Worm (Caenorhabditis elegans) whole organism, L2 larva: ENCODE results near the gene T25B9.4.

Experiments used
- C34F6.9 ChIP-seq: fragments of 150-350 bp; optimal IDR thresholded peaks from 2 replicates; lab custom pipeline; 2014; ENCODE audit warnings: missing biosample characterization, missing genetic modification characterization
- F13H6.1 ChIP-seq: sonication (generic microtip); optimal IDR thresholded peaks from 2 replicates; lab custom pipeline; 2016; ENCODE audit warnings: missing genetic modification characterization, missing compliant biosample characterization
- Y55F3AM.14 ChIP-seq: fragments of 200-800 bp; sonication (Bioruptor generic); optimal IDR thresholded peaks from 2 replicates; lab custom pipeline; 2018; ENCODE audit warnings: mild to moderate bottlenecking, missing genetic modification characterization, missing compliant biosample characterization
- ZK546.5 ChIP-seq: sonication (generic microtip); optimal IDR thresholded peaks from 2 replicates; lab custom pipeline; 2017; ENCODE audit warnings: missing biosample characterization, missing genetic modification characterization
- alr-1 ChIP-seq: fragments of 150-350 bp; optimal IDR thresholded peaks from 2 replicates; lab custom pipeline; 2014; ENCODE audit warnings: missing biosample characterization, missing genetic modification characterization
- aly-2 ChIP-seq: fragments of 150-350 bp; optimal IDR thresholded peaks from 2 replicates; lab custom pipeline; 2014; ENCODE audit warnings: missing biosample characterization, missing genetic modification characterization
- ama-1 ChIP-seq: fragments of 150-350 bp; optimal IDR thresholded peaks from 2 replicates; lab custom pipeline; 2018; ENCODE audit warnings: inconsistent platforms
- ceh-16 ChIP-seq: fragments of 150-350 bp; optimal IDR thresholded peaks from 2 replicates; lab custom pipeline; 2014; ENCODE audit warnings: missing biosample characterization, missing genetic modification characterization
- crh-2 ChIP-seq: sonication (generic microtip); optimal IDR thresholded peaks from 2 replicates; lab custom pipeline; 2017; ENCODE audit warnings: missing biosample characterization, missing genetic modification characterization
- dmd-4 ChIP-seq: sonication (generic microtip); optimal IDR thresholded peaks from 2 replicates; lab custom pipeline; 2017; ENCODE audit warnings: missing biosample characterization, missing genetic modification characterization
- egl-27 ChIP-seq: sonication (generic microtip); optimal IDR thresholded peaks from 3 replicates; lab custom pipeline; 2017; ENCODE audit warnings: missing biosample characterization, missing genetic modification reagents, missing genetic modification characterization
- elt-1 ChIP-seq: fragments of 150-350 bp; optimal IDR thresholded peaks from 2 replicates; lab custom pipeline; 2014; ENCODE audit warnings: missing biosample characterization, missing genetic modification characterization
- elt-3 ChIP-seq: sonication (generic microtip); optimal IDR thresholded peaks from 2 replicates; lab custom pipeline; 2017; ENCODE audit warnings: missing biosample characterization, missing genetic modification characterization
- fos-1 ChIP-seq: fragments of 150-350 bp; optimal IDR thresholded peaks from 2 replicates; lab custom pipeline; 2014; ENCODE audit warnings: missing biosample characterization, missing genetic modification characterization
- gmeb-1 ChIP-seq: fragments of 150-350 bp; optimal IDR thresholded peaks from 2 replicates; lab custom pipeline; 2014; ENCODE audit warnings: missing biosample characterization, missing genetic modification characterization
- lsy-2 ChIP-seq, 2 experiments: fragments of 150-350 bp in 1 of 2; sonication (generic microtip) in 1 of 2; optimal IDR thresholded peaks; 2 replicates each; lab custom pipeline; 2014 to 2017; ENCODE audit warnings: missing biosample characterization in 2 of 2, missing genetic modification characterization in 2 of 2
- mdl-1 ChIP-seq, 2 experiments: fragments of 150-350 bp in 1 of 2; sonication (generic microtip) in 1 of 2; optimal IDR thresholded peaks; 2 replicates each; lab custom pipeline; 2017; ENCODE audit warnings: missing biosample characterization in 2 of 2, missing genetic modification characterization in 2 of 2
- nhr-10 ChIP-seq: sonication (generic microtip); optimal IDR thresholded peaks from 2 replicates; lab custom pipeline; 2017; ENCODE audit warnings: missing biosample characterization, missing genetic modification characterization
- nhr-12 ChIP-seq: fragments of 150-350 bp; optimal IDR thresholded peaks from 2 replicates; lab custom pipeline; 2014; ENCODE audit warnings: missing biosample characterization, missing genetic modification characterization
- nhr-129 ChIP-seq: fragments of 150-350 bp; optimal IDR thresholded peaks from 2 replicates; lab custom pipeline; 2014; ENCODE audit warnings: missing biosample characterization, missing genetic modification characterization
- nhr-23 ChIP-seq: fragments of 150-350 bp; optimal IDR thresholded peaks from 2 replicates; lab custom pipeline; 2014; ENCODE audit warnings: missing biosample characterization, missing genetic modification reagents, missing genetic modification characterization
- nhr-237 ChIP-seq: fragments of 150-350 bp; optimal IDR thresholded peaks from 2 replicates; lab custom pipeline; 2014; ENCODE audit warnings: missing biosample characterization, missing genetic modification characterization
- nhr-25 ChIP-seq: fragments of 150-350 bp; sonication (generic microtip); optimal IDR thresholded peaks from 3 replicates; lab custom pipeline; 2014; ENCODE audit warnings: missing biosample characterization, missing genetic modification characterization
- nhr-6 ChIP-seq: fragments of 150-350 bp; optimal IDR thresholded peaks from 2 replicates; lab custom pipeline; 2014; ENCODE audit warnings: missing biosample characterization, missing genetic modification characterization
- nhr-77 ChIP-seq: fragments of 150-350 bp; optimal IDR thresholded peaks from 2 replicates; lab custom pipeline; 2014; ENCODE audit warnings: missing biosample characterization, missing genetic modification characterization
- peb-1 ChIP-seq: fragments of 150-350 bp; optimal IDR thresholded peaks from 2 replicates; lab custom pipeline; 2014; ENCODE audit warnings: missing biosample characterization, missing genetic modification characterization
- sem-4 ChIP-seq: fragments of 150-350 bp; optimal IDR thresholded peaks from 2 replicates; lab custom pipeline; 2014; ENCODE audit warnings: missing biosample characterization, missing genetic modification reagents, missing genetic modification characterization
- skn-1 ChIP-seq: sonication (generic microtip); optimal IDR thresholded peaks from 2 replicates; lab custom pipeline; 2017; ENCODE audit warnings: missing biosample characterization, missing genetic modification characterization
- snpc-4 ChIP-seq: fragments of 150-350 bp; optimal IDR thresholded peaks from 2 replicates; lab custom pipeline; 2014; ENCODE audit warnings: missing biosample characterization, missing genetic modification characterization
- unc-39 ChIP-seq: fragments of 150-350 bp; optimal IDR thresholded peaks from 2 replicates; lab custom pipeline; 2014; ENCODE audit warnings: missing biosample characterization, missing genetic modification characterization
- unc-55 ChIP-seq: fragments of 150-350 bp; sonication (generic microtip); optimal IDR thresholded peaks from 3 replicates; lab custom pipeline; 2014; ENCODE audit warnings: missing biosample characterization, missing genetic modification reagents, missing genetic modification characterization
- ztf-1 ChIP-seq: fragments of 200-800 bp; sonication (Bioruptor generic); conservative IDR thresholded peaks from 2 replicates; pipeline ENCODE4 v1.3.6; 2022; ENCODE audit warnings: missing genetic modification characterization, missing compliant biosample characterization
- ztf-11 ChIP-seq: sonication (generic microtip); optimal IDR thresholded peaks from 2 replicates; lab custom pipeline; 2017; ENCODE audit warnings: missing biosample characterization, missing genetic modification characterization
- ztf-4 ChIP-seq: fragments of 150-350 bp; optimal IDR thresholded peaks from 2 replicates; lab custom pipeline; 2014; ENCODE audit warnings: missing biosample characterization, missing genetic modification characterization

T25B9.4 gene

ce11 chrIV:10769353-10769752 is 11.8 kb upstream of the T25B9.4 start, which contains the start of gene T25B9.9:
TSS of gene T25B9.9 (plus strand) at chrIV:10769653.
- no peak for TF ChIP-seq nhr-77 (tag; lab: Kevin White, UChicago)
- no peak for TF ChIP-seq C34F6.9 (tag; lab: Kevin White, UChicago)
- TF ChIP-seq nhr-10 (tag; lab: Kevin White, UChicago), result no peak
- no peak for TF ChIP-seq nhr-237 (tag; lab: Kevin White, UChicago)
- no peak for TF ChIP-seq alr-1 (tag; lab: Kevin White, UChicago)
- TF ChIP-seq snpc-4 (tag; lab: Kevin White, UChicago), result no peak
- no peak for TF ChIP-seq ztf-1 (GFP tag; lab: Robert Waterston, UW)
- TF ChIP-seq nhr-12 (tag; lab: Kevin White, UChicago), result no peak
- TF ChIP-seq, all 48 proteins: peak for 0

DNA sequence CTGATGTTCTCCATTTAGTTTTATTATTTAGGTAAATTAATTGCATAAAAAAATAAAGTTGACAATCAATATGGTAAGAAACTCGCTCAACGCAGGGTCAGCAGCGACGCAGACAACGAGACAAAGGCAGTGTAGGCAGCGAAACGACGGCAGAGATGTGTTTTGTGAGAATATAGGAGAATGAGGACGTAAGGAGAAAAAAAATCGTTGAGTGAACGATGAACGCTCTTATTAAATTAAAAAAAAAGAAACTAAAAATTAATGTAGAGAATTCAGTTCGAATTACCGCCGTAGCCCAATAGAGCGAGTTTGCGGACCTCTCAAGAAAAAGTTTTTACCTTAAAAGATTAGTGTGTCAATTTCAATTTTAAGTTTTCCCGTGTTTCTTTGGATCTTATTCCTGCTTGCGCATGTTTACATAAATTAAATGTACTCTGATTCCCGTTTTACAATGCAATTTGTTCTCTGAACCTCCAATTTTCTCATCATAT is 10.7 kb upstream of the T25B9.4 start, which contains the start of gene T25B9.8:
Gene T25B9.8, minus strand, starts transcription at position 51 of the 491 bp plus-strand sequence.
- TF ChIP-seq C34F6.9 (tag; lab: Kevin White, UChicago), result peak; percentile 0
- no peak for TF ChIP-seq nhr-25 (tag; lab: Kevin White, UChicago)

ce11 chrIV:10766071-10766470 is 8.6 kb upstream of the T25B9.4 start:
- TF ChIP-seq lsy-2 (tag; optimal IDR thresholded peaks at IDR 0.05; lab: Kevin White, UChicago) (peak in 1 of 2 experiments; percentile 54), C34F6.9 (tag; lab: Kevin White, UChicago) (no peak), unc-55 (GFP tag; lab: Kevin White, UChicago) (no peak)

ce11 chrIV:10765053-10765452 is 7.5 kb upstream of the T25B9.4 start, which contains the start of gene T25B9.12:
TSS of gene T25B9.12 (plus strand) at chrIV:10765353.
- no peak for TF ChIP-seq ztf-4
- no peak for TF ChIP-seq lsy-2 (tag; optimal IDR thresholded peaks at IDR 0.05; lab: Kevin White, UChicago)

DNA sequence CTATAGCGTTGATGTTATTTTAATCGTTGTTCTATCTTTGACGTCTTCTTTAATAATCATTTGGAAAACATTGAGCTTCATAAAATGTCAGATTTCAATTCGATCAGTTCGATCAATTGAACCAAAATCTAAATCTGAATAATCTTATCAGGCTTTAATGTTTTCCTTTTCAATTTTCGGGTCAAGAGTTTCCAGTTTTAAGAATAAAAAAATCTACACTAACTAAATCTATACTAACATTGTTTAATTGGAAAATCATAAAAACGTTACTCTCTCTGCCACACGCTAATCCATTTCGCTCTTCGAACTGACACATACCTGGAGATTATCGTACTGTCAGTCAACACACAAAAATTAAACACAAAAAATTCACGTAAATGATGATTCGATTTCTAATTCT is 6.7 kb upstream of the T25B9.4 start, which contains the start of gene T25B9.11:
Gene T25B9.11, plus strand, starts transcription at position 301 of the 400 bp plus-strand sequence.
- no peak for TF ChIP-seq nhr-6 (tag; lab: Kevin White, UChicago)
- no peak for TF ChIP-seq crh-2 (tag; lab: Kevin White, UChicago)
- TF ChIP-seq nhr-12 (tag; lab: Kevin White, UChicago), result no peak
- no peak for TF ChIP-seq egl-27
- TF ChIP-seq elt-1 (tag; lab: Kevin White, UChicago), result no peak
- no peak for TF ChIP-seq ZK546.5 (tag; lab: Kevin White, UChicago)
- TF ChIP-seq gmeb-1 (tag; lab: Kevin White, UChicago), result no peak
- no peak for TF ChIP-seq ama-1
- no peak for TF ChIP-seq snpc-4 (tag; lab: Kevin White, UChicago)
- no peak for TF ChIP-seq nhr-23 (tag; lab: Kevin White, UChicago)
- TF ChIP-seq lsy-2 (tag; optimal IDR thresholded peaks at IDR 0.05; lab: Kevin White, UChicago), result no peak
- TF ChIP-seq F13H6.1 (tag; lab: Kevin White, UChicago), result no peak

DNA sequence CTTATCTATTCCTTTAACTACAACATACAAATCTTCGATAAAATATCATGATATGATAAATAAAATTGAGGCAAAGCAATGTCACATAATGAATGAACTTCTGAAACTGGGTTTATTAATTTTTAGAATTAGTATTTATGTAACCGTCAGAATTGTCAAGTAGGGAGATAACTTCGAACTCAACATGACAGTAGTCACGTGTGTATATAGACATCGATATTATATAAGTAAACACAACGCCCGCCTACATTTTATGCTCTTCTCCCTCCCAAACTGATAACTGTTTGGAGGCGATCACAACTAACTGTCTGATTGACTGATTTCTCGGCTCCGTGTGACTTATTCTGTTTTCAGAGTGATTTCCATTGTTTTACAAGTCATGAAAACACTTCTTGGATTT is 3.8 kb upstream of the T25B9.4 start, which contains the start of gene ugt-54:
Gene ugt-54, plus strand, starts transcription at position 355 of the 400 bp plus-strand sequence.
- TF ChIP-seq mdl-1 (tag; optimal IDR thresholded peaks at IDR 0.05; lab: Kevin White, UChicago) (no peak), nhr-6 (tag; lab: Kevin White, UChicago) (no peak), nhr-129 (no peak), nhr-77 (tag; lab: Kevin White, UChicago) (no peak), dmd-4 (tag; lab: Kevin White, UChicago) (no peak), crh-2 (tag; lab: Kevin White, UChicago) (no peak), peb-1 (tag; lab: Kevin White, UChicago) (no peak), skn-1 (tag; lab: Kevin White, UChicago) (no peak)

ce11 chrIV:10754685-10755084 is 2.8 kb downstream of the T25B9.4 start, which contains the start of gene T25B9.5:
TSS of gene T25B9.5 (minus strand) at chrIV:10754785.
- TF ChIP-seq sem-4 (tag; lab: Kevin White, UChicago), result no peak
- no peak for TF ChIP-seq fos-1 (tag; lab: Kevin White, UChicago)
- TF ChIP-seq lsy-2 (tag; optimal IDR thresholded peaks at IDR 0.05; lab: Kevin White, UChicago), result no peak
- TF ChIP-seq ceh-16, result no peak
- no peak for TF ChIP-seq alr-1 (tag; lab: Kevin White, UChicago)
- no peak for TF ChIP-seq crh-2 (tag; lab: Kevin White, UChicago)
- TF ChIP-seq egl-27, result no peak
- TF ChIP-seq elt-3 (tag; lab: Kevin White, UChicago), result no peak
- TF ChIP-seq ztf-11 (tag; lab: Kevin White, UChicago), result no peak
- no peak for TF ChIP-seq F13H6.1 (tag; lab: Kevin White, UChicago)
- no peak for TF ChIP-seq aly-2 (tag; lab: Kevin White, UChicago)
- TF ChIP-seq mdl-1 (tag; optimal IDR thresholded peaks at IDR 0.05; lab: Kevin White, UChicago), result no peak
- no peak for TF ChIP-seq Y55F3AM.14 (GFP tag; lab: Kevin White, UChicago)
- no peak for TF ChIP-seq skn-1 (tag; lab: Kevin White, UChicago)
- no peak for TF ChIP-seq C34F6.9 (tag; lab: Kevin White, UChicago)
- no peak for TF ChIP-seq unc-39
- no peak for TF ChIP-seq ZK546.5 (tag; lab: Kevin White, UChicago)
- TF ChIP-seq unc-55 (GFP tag; lab: Kevin White, UChicago), result no peak
